Fruit fly (Drosophila melanogaster) whole organism, embryonic: ENCODE data around the gene ND-B18.

Source experiments
- BEAF-32 ChIP-seq: fragments of 200-800 bp; sonication (Bioruptor generic); optimal IDR thresholded peaks from 3 replicates; lab custom pipeline; 2017; ENCODE audit warnings: missing biosample characterization, missing genetic modification characterization, mild to moderate bottlenecking, moderate library complexity, missing genetic modification reagents
- Blimp-1 ChIP-seq: fragments of 200-800 bp; sonication (Bioruptor generic); optimal IDR thresholded peaks from 3 replicates; lab custom pipeline; 2018; ENCODE audit warnings: missing biosample characterization, missing genetic modification characterization, mild to moderate bottlenecking, moderate library complexity, missing genetic modification reagents
- CG10274 ChIP-seq: fragments of 200-800 bp; sonication (Bioruptor generic); optimal IDR thresholded peaks from 3 replicates; lab custom pipeline; 2017; ENCODE audit warnings: missing biosample characterization, mild to moderate bottlenecking, missing genetic modification characterization
- CG10321 ChIP-seq: fragments of 200-800 bp; sonication (Bioruptor generic); IDR thresholded peaks from 2 replicates; pipeline ENCODE4 v1.3.6; 2022; ENCODE audit warnings: missing biosample characterization, missing genetic modification characterization
- CG10959 ChIP-seq: fragments of 200-800 bp; sonication (Bioruptor generic); IDR thresholded peaks from 2 replicates; pipeline ENCODE4 v1.3.6; 2022; ENCODE audit warnings: missing biosample characterization, missing genetic modification characterization
- CG10979 ChIP-seq: fragments of 200-800 bp; sonication (Bioruptor generic); optimal IDR thresholded peaks from 2 replicates; lab custom pipeline; 2018; ENCODE audit warnings: missing biosample characterization, mild to moderate bottlenecking, missing genetic modification characterization, moderate library complexity
- CG11560 ChIP-seq: fragments of 200-800 bp; sonication (Bioruptor generic); IDR thresholded peaks from 3 replicates; pipeline ENCODE4 v1.3.6; 2022; ENCODE audit warnings: missing biosample characterization, missing genetic modification characterization
- CG11723 ChIP-seq: fragments of 200-800 bp; sonication (Bioruptor generic); optimal IDR thresholded peaks from 2 replicates; lab custom pipeline; 2017; ENCODE audit warnings: missing biosample characterization, mild to moderate bottlenecking, missing genetic modification characterization
- CG14014 ChIP-seq: fragments of 200-800 bp; sonication (Bioruptor generic); IDR thresholded peaks from 2 replicates; pipeline ENCODE4 v1.3.6; 2022; ENCODE audit warnings: missing biosample characterization, missing genetic modification characterization
- CG15269 ChIP-seq: fragments of 200-800 bp; sonication (Bioruptor generic); optimal IDR thresholded peaks from 2 replicates; lab custom pipeline; 2018; ENCODE audit warnings: missing biosample characterization, mild to moderate bottlenecking, missing genetic modification characterization, moderate library complexity
- CG15479 ChIP-seq: fragments of 200-800 bp; sonication (Bioruptor generic); optimal IDR thresholded peaks from 3 replicates; lab custom pipeline; 2019; ENCODE audit warnings: missing biosample characterization, mild to moderate bottlenecking, missing genetic modification characterization, moderate library complexity
- CG16779 ChIP-seq: fragments of 200-800 bp; sonication (Bioruptor generic); IDR thresholded peaks from 2 replicates; pipeline ENCODE4 v1.3.6; 2022; ENCODE audit warnings: missing biosample characterization, missing genetic modification characterization
- CG16813 ChIP-seq: fragments of 200-800 bp; sonication (Bioruptor generic); IDR thresholded peaks from 3 replicates; pipeline ENCODE4 v1.3.6; 2022; ENCODE audit warnings: missing biosample characterization, missing genetic modification characterization; ENCODE audit not compliant: partially characterized antibody
- CG17328 ChIP-seq: fragments of 200-800 bp; sonication (Bioruptor generic); IDR thresholded peaks from 2 replicates; pipeline ENCODE4 v1.3.6; 2022; ENCODE audit warnings: missing biosample characterization, missing genetic modification characterization
- CG18476 ChIP-seq: fragments of 200-800 bp; sonication (Bioruptor generic); optimal IDR thresholded peaks from 2 replicates; lab custom pipeline; 2016; ENCODE audit warnings: missing biosample characterization, mild to moderate bottlenecking, missing genetic modification characterization
- CG3065 ChIP-seq: fragments of 200-800 bp; sonication (Bioruptor generic); optimal IDR thresholded peaks from 2 replicates; lab custom pipeline; 2016; ENCODE audit warnings: missing biosample characterization, missing genetic modification characterization
- CG6175 ChIP-seq: fragments of 200-800 bp; sonication (Bioruptor generic); IDR thresholded peaks from 3 replicates; pipeline ENCODE4 v1.3.6; 2022; ENCODE audit warnings: missing biosample characterization, missing genetic modification characterization
- CG7357 ChIP-seq: fragments of 200-800 bp; sonication (Bioruptor generic); IDR thresholded peaks from 3 replicates; pipeline ENCODE4 v1.3.6; 2022; ENCODE audit warnings: missing biosample characterization, missing genetic modification characterization
- CG7372 ChIP-seq: fragments of 200-800 bp; sonication (Bioruptor generic); IDR thresholded peaks from 2 replicates; pipeline ENCODE4 v1.3.6; 2022; ENCODE audit warnings: missing biosample characterization, missing genetic modification characterization
- CG8388 ChIP-seq: fragments of 200-800 bp; sonication (Bioruptor generic); optimal IDR thresholded peaks from 2 replicates; lab custom pipeline; 2019; ENCODE audit warnings: missing biosample characterization, mild to moderate bottlenecking, missing genetic modification characterization, moderate library complexity
- CG9609 ChIP-seq: fragments of 200-800 bp; sonication (Bioruptor generic); optimal IDR thresholded peaks from 3 replicates; lab custom pipeline; 2016; ENCODE audit warnings: missing biosample characterization, missing genetic modification characterization
- Camta ChIP-seq: fragments of 200-800 bp; sonication (Bioruptor generic); optimal IDR thresholded peaks from 2 replicates; lab custom pipeline; 2016; ENCODE audit warnings: missing biosample characterization, missing genetic modification characterization
- Doc2 ChIP-seq: fragments of 200-800 bp; sonication (Bioruptor generic); IDR thresholded peaks from 2 replicates; pipeline ENCODE4 v1.3.6; 2022; ENCODE audit warnings: missing biosample characterization, missing genetic modification characterization
- Dp ChIP-seq: fragments of 200-800 bp; sonication (Bioruptor generic); optimal IDR thresholded peaks from 2 replicates; lab custom pipeline; 2018; ENCODE audit warnings: missing biosample characterization, mild to moderate bottlenecking, missing genetic modification characterization, moderate library complexity
- Lhr ChIP-seq: fragments of 200-800 bp; sonication (Bioruptor generic); optimal IDR thresholded peaks from 3 replicates; lab custom pipeline; 2017; ENCODE audit warnings: mild to moderate bottlenecking, missing biosample characterization, missing genetic modification reagents, missing genetic modification characterization
- Med ChIP-seq: fragments of 200-800 bp; sonication (Bioruptor generic); peaks from one replicate; lab custom pipeline; 2016; ENCODE audit warnings: missing biosample characterization, missing genetic modification characterization, mild to moderate bottlenecking, inconsistent platforms, moderate library complexity
- Nf-YC ChIP-seq: fragments of 200-800 bp; optimal IDR thresholded peaks from 3 replicates; lab custom pipeline; 2019; ENCODE audit warnings: missing biosample characterization, mild to moderate bottlenecking, missing genetic modification characterization, moderate library complexity
- Rfx ChIP-seq: fragments of 200-800 bp; sonication (Bioruptor generic); IDR thresholded peaks from 2 replicates; pipeline ENCODE4 v1.3.6; 2022; ENCODE audit warnings: missing biosample characterization, missing genetic modification characterization
- Spps ChIP-seq: fragments of 200-800 bp; sonication (Bioruptor generic); optimal IDR thresholded peaks from 2 replicates; lab custom pipeline; 2018; ENCODE audit warnings: missing biosample characterization, mild to moderate bottlenecking, missing genetic modification characterization
- Sry-β ChIP-seq: fragments of 200-800 bp; sonication (Bioruptor generic); optimal IDR thresholded peaks from 2 replicates; lab custom pipeline; 2018; ENCODE audit warnings: missing biosample characterization, mild to moderate bottlenecking, missing genetic modification characterization, moderate library complexity
- Sry-δ ChIP-seq: fragments of 200-800 bp; sonication (Bioruptor generic); optimal IDR thresholded peaks from 2 replicates; lab custom pipeline; 2016; ENCODE audit warnings: missing biosample characterization, missing genetic modification characterization
- abd-A ChIP-seq: fragments of 200-800 bp; sonication (Bioruptor generic); optimal IDR thresholded peaks from 3 replicates; lab custom pipeline; 2019; ENCODE audit warnings: missing biosample characterization, mild to moderate bottlenecking, missing genetic modification characterization, moderate library complexity
- ase ChIP-seq: fragments of 200-800 bp; sonication (Bioruptor generic); IDR thresholded peaks from 3 replicates; pipeline ENCODE4 v1.3.6; 2022; ENCODE audit warnings: missing biosample characterization, missing genetic modification characterization
- br ChIP-seq: fragments of >200 bp; optimal IDR thresholded peaks from 2 replicates; lab custom pipeline; 2017
- danr ChIP-seq: fragments of 200-800 bp; sonication (Bioruptor generic); IDR thresholded peaks from 2 replicates; pipeline ENCODE4 v1.3.6; 2022; ENCODE audit warnings: missing biosample characterization, missing genetic modification characterization
- disco-r ChIP-seq: fragments of 200-800 bp; sonication (Bioruptor generic); optimal IDR thresholded peaks from 2 replicates; lab custom pipeline; 2016; ENCODE audit warnings: missing biosample characterization, missing genetic modification characterization
- dysf ChIP-seq: fragments of 200-800 bp; sonication (Bioruptor generic); IDR thresholded peaks from 3 replicates; pipeline ENCODE4 v1.3.6; 2022; ENCODE audit warnings: missing biosample characterization, missing genetic modification characterization
- en ChIP-seq: fragments of 200-800 bp; sonication (Bioruptor generic); optimal IDR thresholded peaks from 2 replicates; lab custom pipeline; 2016; ENCODE audit warnings: missing biosample characterization, missing genetic modification characterization
- ewg ChIP-seq: fragments of 200-800 bp; sonication (Bioruptor generic); optimal IDR thresholded peaks from 3 replicates; lab custom pipeline; 2017; ENCODE audit warnings: mild to moderate bottlenecking, missing biosample characterization, missing genetic modification reagents, missing genetic modification characterization
- kni ChIP-seq: fragments of 200-800 bp; sonication (Bioruptor generic); optimal IDR thresholded peaks from 3 replicates; lab custom pipeline; 2017; ENCODE audit warnings: mild to moderate bottlenecking, missing biosample characterization, missing genetic modification reagents, missing genetic modification characterization
- nerfin-1 ChIP-seq: fragments of 200-800 bp; sonication (Bioruptor generic); optimal IDR thresholded peaks from 3 replicates; lab custom pipeline; 2019; ENCODE audit warnings: missing biosample characterization, mild to moderate bottlenecking, missing genetic modification characterization, moderate library complexity
- nom ChIP-seq: fragments of 200-800 bp; sonication (Bioruptor generic); optimal IDR thresholded peaks from 2 replicates; lab custom pipeline; 2017; ENCODE audit warnings: missing biosample characterization, missing genetic modification characterization, mild to moderate bottlenecking, moderate library complexity, missing genetic modification reagents
- pho ChIP-seq: fragments of 200-800 bp; sonication (Bioruptor generic); optimal IDR thresholded peaks from 2 replicates; lab custom pipeline; 2016; ENCODE audit warnings: missing biosample characterization, missing genetic modification characterization
- psq ChIP-seq: fragments of 200-800 bp; sonication (Bioruptor generic); optimal IDR thresholded peaks from 2 replicates; lab custom pipeline; 2017; ENCODE audit warnings: missing biosample characterization, missing genetic modification characterization
- ro ChIP-seq: fragments of 200-800 bp; sonication (Bioruptor generic); IDR thresholded peaks from 2 replicates; pipeline ENCODE4 v1.3.6; 2022; ENCODE audit warnings: missing biosample characterization, missing genetic modification characterization
- row ChIP-seq: fragments of 200-800 bp; sonication (Bioruptor generic); IDR thresholded peaks from 3 replicates; pipeline ENCODE4 v1.3.6; 2022; ENCODE audit warnings: missing biosample characterization, missing genetic modification characterization
- sens ChIP-seq: fragments of 200-800 bp; sonication (Bioruptor generic); peaks from one replicate; lab custom pipeline; 2016; ENCODE audit warnings: missing biosample characterization, missing genetic modification characterization
- zfh2 ChIP-seq: fragments of 200-800 bp; sonication (Bioruptor generic); optimal IDR thresholded peaks from 2 replicates; lab custom pipeline; 2016; ENCODE audit warnings: missing biosample characterization, missing genetic modification characterization

Gene ND-B18

dm6 chrX:15085777-15086510, 22.4 kb downstream of the ND-B18 start, which contains the start of the genes CG15027 and Dbct (continued):
- TF ChIP-seq CG10274 (GFP tag; lab: Kevin White, UChicago) (no peak), CG18476 (GFP tag; lab: Kevin White, UChicago) (no peak), Dp (GFP tag; lab: Kevin White, UChicago) (peak; percentile 11), pho (GFP tag; lab: Kevin White, UChicago) (peak; percentile 25), dysf (GFP tag; lab: Robert Waterston, UW) (peak; percentile 74)

dm6 chrX:15089146-15089698, 25.7 kb downstream of the ND-B18 start, which contains the start of gene Rab3-GEF:
Rab3-GEF (plus strand) TSS chrX:15089682.
- TF ChIP-seq Sry-β (peak; percentile 64), sens (GFP tag; lab: Kevin White, UChicago) (peak; percentile 24), nerfin-1 (tag; lab: Kevin White, UChicago) (peak; percentile 93), CG7372 (GFP tag; lab: Robert Waterston, UW) (no peak), CG16813 (no peak), nom (GFP tag; lab: Kevin White, UChicago) (no peak), CG17328 (GFP tag; lab: Robert Waterston, UW) (no peak), CG10959 (GFP tag; lab: Robert Waterston, UW) (no peak), Med (peak; percentile 19), CG10321 (GFP tag; lab: Robert Waterston, UW) (no peak), CG7357 (GFP tag; lab: Robert Waterston, UW) (no peak), kni (no peak), psq (GFP tag; lab: Kevin White, UChicago) (no peak), ewg (peak; percentile 92), br (lab: Kevin White, UChicago) (no peak), CG15479 (GFP tag; lab: Kevin White, UChicago) (peak; percentile 49), CG14014 (GFP tag; lab: Robert Waterston, UW) (no peak), CG16779 (GFP tag; lab: Robert Waterston, UW) (peak; percentile 64; the same call in 1 of the 2 replicates), CG10979 (no peak), zfh2 (GFP tag; lab: Kevin White, UChicago) (no peak), abd-A (peak; percentile 34), Nf-YC (tag; lab: Kevin White, UChicago) (no peak), row (GFP tag; lab: Robert Waterston, UW) (peak; percentile 53; the same call in 2 of the 3 replicates), CG11560 (no peak), CG11723 (GFP tag; lab: Kevin White, UChicago) (no peak), BEAF-32 (GFP tag; lab: Kevin White, UChicago) (peak; percentile 18), Lhr (GFP tag; lab: Kevin White, UChicago) (no peak), Sry-δ (GFP tag; lab: Kevin White, UChicago) (peak; percentile 14), danr (no peak), ro (no peak), Doc2 (GFP tag; lab: Robert Waterston, UW) (no peak), Spps (tag; lab: Kevin White, UChicago) (no peak), Blimp-1 (GFP tag; lab: Kevin White, UChicago) (no peak), disco-r (no peak), CG3065 (GFP tag; lab: Kevin White, UChicago) (no peak), CG9609 (GFP tag; lab: Kevin White, UChicago) (no peak), Rfx (GFP tag; lab: Robert Waterston, UW) (no peak), ase (GFP tag; lab: Robert Waterston, UW) (no peak), Camta (no peak), CG15269 (tag; lab: Kevin White, UChicago) (no peak), CG8388 (GFP tag; lab: Kevin White, UChicago) (no peak), en (no peak), CG6175 (GFP tag; lab: Robert Waterston, UW) (no peak)
